Fruit fly (Drosophila melanogaster) Kc167 (cell line): Measurements from ENCODE around the gene InR.

Source experiments
- h ChIP-seq: fragments of >200 bp; optimal IDR thresholded peaks from 3 replicates; lab custom pipeline; 2018; ENCODE audit warnings: missing external identifiers
- insv ChIP-seq: fragments of >200 bp; optimal IDR thresholded peaks from 3 replicates; lab custom pipeline; 2018; ENCODE audit warnings: missing external identifiers
- psq ChIP-seq: fragments of >200 bp; optimal IDR thresholded peaks from 2 replicates; lab custom pipeline; 2017; ENCODE audit warnings: missing external identifiers
- ttk ChIP-seq: sonication (Bioruptor generic); optimal IDR thresholded peaks from 2 replicates; lab custom pipeline; 2017; ENCODE audit warnings: missing external identifiers

DNA sequence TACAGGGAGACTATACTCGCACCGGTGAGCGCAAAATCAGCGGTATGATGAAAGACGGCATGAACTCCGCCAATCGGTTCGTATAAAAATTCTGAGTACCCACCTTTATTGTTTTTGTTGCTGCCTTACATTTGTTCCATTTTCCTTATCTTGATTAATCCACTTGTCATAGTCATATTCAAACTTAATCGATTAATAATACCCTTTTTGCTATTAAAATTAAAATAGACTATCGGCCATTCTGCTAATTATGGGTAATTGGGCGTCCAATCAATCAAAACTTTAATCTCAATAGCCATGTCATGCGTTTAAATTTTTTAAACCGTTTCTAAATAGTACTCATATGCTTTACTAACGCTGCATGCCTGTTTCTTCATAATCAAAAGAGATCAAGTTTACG is 94.5 kb downstream of the InR start:
- TF ChIP-seq ttk (lab: Kevin White, UChicago) (no peak), h (no peak), psq (lab: Kevin White, UChicago) (no peak), insv (no peak)
